Worm (Caenorhabditis elegans) whole organism, L4 larva: Measurements from ENCODE around the gene fkh-5.

Experiments
- F10B5.3 ChIP-seq: sonication (generic microtip); optimal IDR thresholded peaks from 2 replicates; lab custom pipeline; 2016; ENCODE audit warnings: mild to moderate bottlenecking, missing genetic modification characterization, missing compliant biosample characterization
- T26A8.4 ChIP-seq: fragments of 200-800 bp; sonication (Bioruptor generic); IDR thresholded peaks from 2 replicates; pipeline ENCODE4 v1.3.6; 2022; ENCODE audit warnings: missing genetic modification characterization, missing compliant biosample characterization
- Y105C5A.15 ChIP-seq: fragments of 200-800 bp; sonication (Bioruptor generic); IDR thresholded peaks from 2 replicates; pipeline ENCODE4 v1.3.6; 2022; ENCODE audit warnings: missing genetic modification characterization, missing compliant biosample characterization
- ZK546.5 ChIP-seq, 2 experiments: sonication (generic microtip); optimal IDR thresholded peaks; 2 replicates each; lab custom pipeline; 2017; ENCODE audit warnings: missing biosample characterization in 2 of 2, missing genetic modification characterization in 2 of 2
- aha-1 ChIP-seq: fragments of 150-350 bp; peaks from one replicate; lab custom pipeline; 2014; ENCODE audit warnings: missing biosample characterization, missing genetic modification characterization
- aly-2 ChIP-seq: sonication (generic microtip); optimal IDR thresholded peaks from 2 replicates; lab custom pipeline; 2018; ENCODE audit warnings: missing biosample characterization, missing genetic modification characterization
- ama-1 ChIP-seq: fragments of 150-350 bp; optimal IDR thresholded peaks from 2 replicates; lab custom pipeline; 2014; ENCODE audit warnings: inconsistent platforms, mixed read lengths
- ceh-28 ChIP-seq: fragments of 150-350 bp; optimal IDR thresholded peaks from 2 replicates; lab custom pipeline; 2014; ENCODE audit warnings: missing biosample characterization, missing genetic modification reagents, missing genetic modification characterization
- ceh-32 ChIP-seq: sonication (generic microtip); optimal IDR thresholded peaks from 2 replicates; lab custom pipeline; 2016; ENCODE audit warnings: mild to moderate bottlenecking, missing genetic modification characterization, missing compliant biosample characterization; ENCODE audit not compliant: poor library complexity
- ceh-44 ChIP-seq: fragments of 200-800 bp; sonication (Bioruptor generic); IDR thresholded peaks from 2 replicates; pipeline ENCODE4 v1.3.6; 2022; ENCODE audit warnings: missing genetic modification reagents, missing genetic modification characterization, missing compliant biosample characterization
- ceh-62 ChIP-seq: sonication (generic microtip); optimal IDR thresholded peaks from 2 replicates; lab custom pipeline; 2017; ENCODE audit warnings: missing biosample characterization, missing genetic modification characterization
- ces-1 ChIP-seq: fragments of 150-350 bp; sonication (generic microtip); optimal IDR thresholded peaks from 4 replicates; lab custom pipeline; 2014; ENCODE audit warnings: missing biosample characterization, missing genetic modification reagents, missing genetic modification characterization
- ctbp-1 ChIP-seq: fragments of 200-800 bp; sonication (Bioruptor generic); IDR thresholded peaks from 2 replicates; pipeline ENCODE4 v1.3.6; 2022; ENCODE audit warnings: missing genetic modification reagents, missing genetic modification characterization, missing compliant biosample characterization
- daf-16 ChIP-seq, 3 experiments: sonication (generic microtip); optimal IDR thresholded peaks; 2 replicates each; lab custom pipeline; 2016 to 2017; ENCODE audit warnings: missing genetic modification characterization in 3 of 3, missing genetic modification reagents in 3 of 3, mild to moderate bottlenecking in 2 of 3, missing compliant biosample characterization in 2 of 3, missing biosample characterization in 1 of 3, moderate library complexity in 1 of 3
- daf-19 ChIP-seq: fragments of 200-800 bp; sonication (Bioruptor generic); conservative IDR thresholded peaks from 2 replicates; pipeline ENCODE4 v1.3.6; 2022; ENCODE audit warnings: missing genetic modification characterization, missing compliant biosample characterization
- dmd-8 ChIP-seq: fragments of 200-800 bp; sonication (Bioruptor generic); IDR thresholded peaks from 2 replicates; pipeline ENCODE4 v1.3.6; 2022; ENCODE audit warnings: missing genetic modification characterization, missing compliant biosample characterization
- dmd-9 ChIP-seq: fragments of 200-800 bp; sonication (Bioruptor generic); IDR thresholded peaks from 2 replicates; pipeline ENCODE4 v1.3.6; 2022; ENCODE audit warnings: missing genetic modification reagents, missing genetic modification characterization, missing compliant biosample characterization
- duxl-1 ChIP-seq: sonication (generic microtip); optimal IDR thresholded peaks from 2 replicates; lab custom pipeline; 2016; ENCODE audit warnings: mild to moderate bottlenecking, missing genetic modification characterization, moderate library complexity, missing compliant biosample characterization; ENCODE audit not compliant: poor library complexity
- dve-1 ChIP-seq: sonication (generic microtip); optimal IDR thresholded peaks from 2 replicates; lab custom pipeline; 2017; ENCODE audit warnings: antibody characterized with exemption, mild to moderate bottlenecking, missing genetic modification characterization, missing compliant biosample characterization; ENCODE audit not compliant: insufficient read depth
- fkh-10 ChIP-seq: fragments of 150-350 bp; optimal IDR thresholded peaks from 2 replicates; lab custom pipeline; 2014; ENCODE audit warnings: missing biosample characterization, missing genetic modification reagents, missing genetic modification characterization
- fos-1 ChIP-seq: fragments of 150-350 bp; optimal IDR thresholded peaks from 2 replicates; lab custom pipeline; 2014; ENCODE audit warnings: missing biosample characterization, missing genetic modification characterization
- lin-1 ChIP-seq: fragments of 200-800 bp; sonication (Bioruptor generic); IDR thresholded peaks from 2 replicates; pipeline ENCODE4 v1.3.6; 2022; ENCODE audit warnings: missing genetic modification reagents, missing genetic modification characterization, missing compliant biosample characterization
- lin-15B ChIP-seq: fragments of 150-350 bp; sonication (generic microtip); optimal IDR thresholded peaks from 3 replicates; lab custom pipeline; 2014; ENCODE audit warnings: missing biosample characterization, missing genetic modification characterization
- lin-38 ChIP-seq: fragments of 200-800 bp; sonication (Bioruptor generic); IDR thresholded peaks from 2 replicates; pipeline ENCODE4 v1.3.6; 2022; ENCODE audit warnings: missing genetic modification reagents, missing genetic modification characterization, missing compliant biosample characterization
- mes-2 ChIP-seq: sonication (generic microtip); optimal IDR thresholded peaks from 2 replicates; lab custom pipeline; 2016; ENCODE audit warnings: missing genotype, mild to moderate bottlenecking, missing genetic modification characterization, missing compliant biosample characterization; ENCODE audit not compliant: poor library complexity, severe bottlenecking
- nhr-10 ChIP-seq: fragments of 150-350 bp; optimal IDR thresholded peaks from 2 replicates; lab custom pipeline; 2014; ENCODE audit warnings: missing biosample characterization, missing genetic modification characterization
- nhr-11 ChIP-seq: fragments of 150-350 bp; optimal IDR thresholded peaks from 2 replicates; lab custom pipeline; 2014; ENCODE audit warnings: missing biosample characterization, missing genetic modification characterization
- nhr-111 ChIP-seq: fragments of 200-800 bp; sonication (Bioruptor generic); optimal IDR thresholded peaks from 2 replicates; lab custom pipeline; 2018; ENCODE audit warnings: mild to moderate bottlenecking, missing genetic modification characterization, missing compliant biosample characterization
- nhr-77 ChIP-seq: fragments of 150-350 bp; optimal IDR thresholded peaks from 2 replicates; lab custom pipeline; 2014; ENCODE audit warnings: missing biosample characterization, missing genetic modification characterization
- pha-4 ChIP-seq, 2 experiments: fragments of 150-350 bp in 1 of 2; fragments of 200-800 bp in 1 of 2; sonication (Bioruptor generic) in 1 of 2; IDR thresholded peaks in 1 of 2; optimal IDR thresholded peaks in 1 of 2; 2 replicates each; pipeline versions ENCODE4 v1.3.6 to Lab custom; 2014 to 2022; ENCODE audit warnings: missing genetic modification characterization in 2 of 2, missing genetic modification reagents in 2 of 2, missing biosample characterization in 1 of 2, missing compliant biosample characterization in 1 of 2
- spr-1 ChIP-seq: sonication (generic microtip); optimal IDR thresholded peaks from 2 replicates; lab custom pipeline; 2016; ENCODE audit warnings: mild to moderate bottlenecking, missing genetic modification characterization, missing compliant biosample characterization
- tag-97 ChIP-seq: fragments of 200-800 bp; sonication (Bioruptor generic); IDR thresholded peaks from 2 replicates; pipeline ENCODE4 v1.3.6; 2022; ENCODE audit warnings: missing genetic modification characterization, missing compliant biosample characterization
- tra-1 ChIP-seq: fragments of 200-800 bp; sonication (Bioruptor generic); IDR thresholded peaks from 2 replicates; pipeline ENCODE4 v1.3.6; 2022; ENCODE audit warnings: missing genetic modification reagents, missing genetic modification characterization, missing compliant biosample characterization
- unc-62 ChIP-seq, 3 experiments: fragments of 150-350 bp in 1 of 3; sonication (generic microtip); optimal IDR thresholded peaks in 2 of 3; peaks in 1 of 3; 1 replicate in 1 of 3; 2 replicates in 2 of 3; lab custom pipeline; 2014 to 2017; ENCODE audit warnings: missing biosample characterization in 3 of 3, missing genetic modification characterization in 3 of 3, missing genetic modification reagents in 3 of 3, missing genotype in 1 of 3
- vab-7 ChIP-seq: fragments of 200-800 bp; sonication (Bioruptor generic); IDR thresholded peaks from 2 replicates; pipeline ENCODE4 v1.3.6; 2022; ENCODE audit warnings: missing genetic modification reagents, missing genetic modification characterization, missing compliant biosample characterization

Gene fkh-5

DNA sequence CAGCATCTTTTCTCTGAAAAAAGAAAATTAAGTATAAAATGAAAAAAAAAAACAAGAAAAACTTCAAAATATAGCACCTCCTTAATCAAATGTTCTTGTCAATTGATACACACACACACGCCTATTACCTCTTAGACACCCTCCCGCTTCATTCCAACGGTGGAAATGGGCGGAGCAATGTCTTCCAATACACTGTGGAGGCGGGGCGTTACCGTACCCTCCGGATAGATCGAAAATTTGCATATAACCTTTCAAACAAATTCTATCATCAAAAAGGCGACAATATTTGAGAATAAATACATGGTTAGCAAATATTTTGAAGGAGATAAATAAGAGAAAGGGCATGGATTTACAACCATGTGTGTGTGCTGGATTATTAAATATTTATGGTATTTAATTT lies 36.4 kb upstream of the fkh-5 start:
- TF ChIP-seq tra-1 (GFP tag; lab: Robert Waterston, UW) (no peak), daf-16 (GFP tag; optimal IDR thresholded peaks at IDR 0.05; lab: Kevin White, UChicago) (no peak), daf-16 (tag; optimal IDR thresholded peaks at IDR 0.05; lab: Kevin White, UChicago) (peak; percentile 9), T26A8.4 (GFP tag; lab: Robert Waterston, UW) (no peak), nhr-10 (tag; lab: Kevin White, UChicago) (no peak), ceh-32 (tag; lab: Kevin White, UChicago) (no peak), nhr-11 (tag; lab: Kevin White, UChicago) (no peak), lin-38 (GFP tag; lab: Robert Waterston, UW) (0 out of 2 replicates have a peak, but pooled peaks have one; percentile 17), dmd-9 (no peak), mes-2 (no peak), nhr-111 (no peak)

- TF ChIP-seq F10B5.3 (tag; lab: Kevin White, UChicago) (no peak), dmd-8 (GFP tag; lab: Robert Waterston, UW) (no peak), aly-2 (no peak), dve-1 (tag; lab: Kevin White, UChicago) (no peak), ceh-44 (GFP tag; lab: Robert Waterston, UW) (no peak), lin-15B (tag; lab: Kevin White, UChicago) (no peak)
Observed at ce11 chrIII:4809526-4810153, 34.8 kb upstream of the fkh-5 start, which contains the start of gene pal-1. Gene pal-1 (minus strand): TSS chrIII:4809576.

- TF ChIP-seq ceh-44 (GFP tag; lab: Robert Waterston, UW): no peak
- TF ChIP-seq duxl-1 (tag; lab: Kevin White, UChicago): no peak
- TF ChIP-seq ces-1: no peak
- TF ChIP-seq T26A8.4 (GFP tag; lab: Robert Waterston, UW): no peak
- no peak for TF ChIP-seq ZK546.5 (tag; optimal IDR thresholded peaks at IDR 0.05; lab: Kevin White, UChicago)
- no peak for TF ChIP-seq pha-4 (GFP tag; IDR thresholded peaks at IDR 0.05; lab: Robert Waterston, UW)
- TF ChIP-seq pha-4 (tag; optimal IDR thresholded peaks at IDR 0.05; lab: Kevin White, UChicago): no peak
- TF ChIP-seq lin-1 (GFP tag; lab: Robert Waterston, UW): no peak
- no peak for TF ChIP-seq ama-1
- no peak for TF ChIP-seq fos-1 (tag; lab: Kevin White, UChicago)
- no peak for TF ChIP-seq nhr-77 (tag; lab: Kevin White, UChicago)
- TF ChIP-seq Y105C5A.15 (GFP tag; lab: Robert Waterston, UW): no peak
- no peak for TF ChIP-seq ctbp-1
- TF ChIP-seq F10B5.3 (tag; lab: Kevin White, UChicago): no peak
Observed at ce11 chrIII:4811195-4811594, 33.3 kb upstream of the fkh-5 start, which contains the start of gene C38D4.7. Gene C38D4.7 (minus strand): TSS chrIII:4811295.

DNA sequence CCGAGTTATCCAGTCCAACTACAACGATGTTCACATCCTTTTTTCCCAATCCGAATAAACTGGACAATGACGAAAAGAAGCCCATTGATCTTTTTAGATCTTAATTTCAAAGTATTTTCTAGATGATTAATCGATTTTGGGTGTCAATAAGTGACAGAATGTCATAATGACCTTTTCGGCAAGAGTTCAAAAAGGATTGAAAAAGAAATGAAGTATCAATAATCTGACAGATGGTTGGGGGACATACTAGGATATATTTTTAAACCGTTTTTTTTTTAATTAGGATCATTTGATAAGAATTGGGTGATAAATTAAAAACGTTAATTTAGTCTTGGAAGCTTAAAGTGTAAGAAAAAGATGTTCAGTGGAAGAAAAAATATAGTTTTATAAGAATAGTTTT lies 29.7 kb upstream of the fkh-5 start, which contains the start of gene arl-6:
Gene arl-6, minus strand, starts transcription at position 101 of the 400 bp plus-strand sequence.
- TF ChIP-seq ces-1 (no peak), spr-1 (tag; lab: Kevin White, UChicago) (no peak), vab-7 (GFP tag; lab: Robert Waterston, UW) (no peak), aha-1 (no peak), tag-97 (GFP tag; lab: Robert Waterston, UW) (no peak), Y105C5A.15 (GFP tag; lab: Robert Waterston, UW) (no peak), lin-15B (tag; lab: Kevin White, UChicago) (no peak), unc-62 (GFP tag; optimal IDR thresholded peaks at IDR 0.05 in 1 of 2; lab: Kevin White, UChicago) (no peak), unc-62 (tag; optimal IDR thresholded peaks at IDR 0.05; lab: Kevin White, UChicago) (no peak)

DNA sequence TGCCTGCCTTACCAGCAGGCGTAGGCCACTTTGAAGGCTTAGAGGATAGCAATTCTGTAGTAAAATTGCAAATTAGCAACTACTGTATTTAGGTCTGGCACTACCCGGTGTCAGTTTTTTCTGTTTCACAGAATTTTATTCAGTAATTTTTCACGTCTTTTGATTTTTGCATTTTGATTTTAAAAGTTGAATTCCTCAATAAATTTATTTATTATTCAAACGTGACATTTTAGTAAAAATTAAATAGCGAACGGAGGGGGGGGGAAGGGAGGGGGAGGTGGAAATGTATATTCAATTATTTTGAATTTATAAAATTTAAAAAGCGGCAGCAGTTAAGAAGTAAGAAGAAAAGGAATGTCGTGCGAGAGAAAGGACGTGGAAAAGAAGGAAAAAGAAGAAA lies 27.2 kb upstream of the fkh-5 start, which contains the start of gene F26A1.4:
Gene F26A1.4, plus strand, starts transcription at position 301 of the 400 bp plus-strand sequence.
- TF ChIP-seq daf-19 (GFP tag; lab: Robert Waterston, UW): no peak
- no peak for TF ChIP-seq ceh-62 (tag; lab: Kevin White, UChicago)
- no peak for TF ChIP-seq nhr-77 (tag; lab: Kevin White, UChicago)
- TF ChIP-seq fkh-10 (GFP tag; lab: Kevin White, UChicago): no peak
- no peak for TF ChIP-seq ceh-28 (tag; lab: Kevin White, UChicago)
